Worm (Caenorhabditis elegans) whole organism, early embryonic: ENCODE measurements around the gene R05D8.11.

Experiments used
- B0310.2 ChIP-seq: sonication (generic microtip); optimal IDR thresholded peaks from 2 replicates; lab custom pipeline; 2016; ENCODE audit warnings: mild to moderate bottlenecking, missing genetic modification characterization, missing compliant biosample characterization
- F13C5.2 ChIP-seq: sonication (generic microtip); optimal IDR thresholded peaks from 2 replicates; lab custom pipeline; 2017; ENCODE audit warnings: mild to moderate bottlenecking, missing genetic modification characterization, inconsistent platforms, missing compliant biosample characterization
- aly-1 ChIP-seq: sonication (generic microtip); optimal IDR thresholded peaks from 2 replicates; lab custom pipeline; 2016; ENCODE audit warnings: missing genetic modification characterization, missing compliant biosample characterization
- ama-1 ChIP-seq: fragments of 150-350 bp; optimal IDR thresholded peaks from 2 replicates; lab custom pipeline; 2014
- ceh-13 ChIP-seq: fragments of 200-800 bp; sonication (Bioruptor generic); optimal IDR thresholded peaks from 2 replicates; lab custom pipeline; 2018; ENCODE audit warnings: mild to moderate bottlenecking, missing genetic modification characterization, missing compliant biosample characterization
- ceh-36 ChIP-seq: sonication (generic microtip); optimal IDR thresholded peaks from 2 replicates; lab custom pipeline; 2016; ENCODE audit warnings: missing genetic modification characterization, inconsistent platforms, missing compliant biosample characterization
- ets-7 ChIP-seq: sonication (generic microtip); optimal IDR thresholded peaks from 2 replicates; lab custom pipeline; 2016; ENCODE audit warnings: missing genotype, missing genetic modification characterization, missing compliant biosample characterization
- flt-1 ChIP-seq: fragments of 200-800 bp; sonication (Bioruptor generic); IDR thresholded peaks from 2 replicates; pipeline ENCODE4 v1.3.6; 2022; ENCODE audit warnings: missing genetic modification characterization, missing compliant biosample characterization
- hmbx-1 ChIP-seq: sonication (generic microtip); optimal IDR thresholded peaks from 2 replicates; lab custom pipeline; 2016; ENCODE audit warnings: mild to moderate bottlenecking, missing genetic modification characterization, missing compliant biosample characterization
- hmg-4 ChIP-seq: fragments of 200-800 bp; sonication (Bioruptor generic); optimal IDR thresholded peaks from 2 replicates; lab custom pipeline; 2018; ENCODE audit warnings: mild to moderate bottlenecking, missing genetic modification characterization, missing compliant biosample characterization
- hnd-1 ChIP-seq: sonication (generic microtip); optimal IDR thresholded peaks from 2 replicates; lab custom pipeline; 2016; ENCODE audit warnings: missing genetic modification characterization, missing compliant biosample characterization
- pes-1 ChIP-seq: fragments of 200-800 bp; sonication (Bioruptor generic); IDR thresholded peaks from 2 replicates; pipeline ENCODE4 v1.3.6; 2022; ENCODE audit warnings: missing genetic modification reagents, missing genetic modification characterization, missing compliant biosample characterization
- scrt-1 ChIP-seq: fragments of 200-800 bp; sonication (Bioruptor generic); IDR thresholded peaks from 2 replicates; pipeline ENCODE4 v1.3.6; 2022; ENCODE audit warnings: missing genetic modification characterization, missing compliant biosample characterization
- sea-1 ChIP-seq: fragments of 200-800 bp; sonication (Bioruptor generic); conservative IDR thresholded peaks from 2 replicates; pipeline ENCODE4 v1.3.6; 2022; ENCODE audit warnings: missing genetic modification characterization, missing compliant biosample characterization
- tbx-11 ChIP-seq: fragments of 200-800 bp; sonication (Bioruptor generic); IDR thresholded peaks from 2 replicates; pipeline ENCODE4 v1.3.6; 2022; ENCODE audit warnings: missing genetic modification characterization, missing compliant biosample characterization
- tbx-37 ChIP-seq: fragments of 200-800 bp; sonication (Bioruptor generic); conservative IDR thresholded peaks from 2 replicates; pipeline ENCODE4 v1.3.6; 2022; ENCODE audit warnings: missing genetic modification reagents, missing genetic modification characterization, missing compliant biosample characterization
- tra-4 ChIP-seq: sonication (generic microtip); optimal IDR thresholded peaks from 2 replicates; lab custom pipeline; 2017; ENCODE audit warnings: missing genetic modification characterization, missing compliant biosample characterization

R05D8.11 gene

ce11 chrV:2742298-2742697 lies 38.4 kb downstream of the R05D8.11 start, which contains the start of gene srg-62:
Gene srg-62 (minus strand): TSS chrV:2742398.
- TF ChIP-seq tbx-37: no peak

- TF ChIP-seq hmg-4 (GFP tag; lab: Kevin White, UChicago): no peak
- no peak for TF ChIP-seq ets-7 (tag; lab: Kevin White, UChicago)
- no peak for TF ChIP-seq ama-1
- TF ChIP-seq hmbx-1 (tag; lab: Kevin White, UChicago): no peak
- TF ChIP-seq B0310.2 (tag; lab: Kevin White, UChicago): no peak
Observed at ce11 chrV:2740228-2740627, 40.5 kb downstream of the R05D8.11 start, which contains the start of gene srg-61. Gene srg-61 (minus strand): TSS chrV:2740328.

- TF ChIP-seq flt-1 (GFP tag; lab: Robert Waterston, UW) (no peak), ets-7 (tag; lab: Kevin White, UChicago) (no peak), scrt-1 (no peak), F13C5.2 (tag; lab: Kevin White, UChicago) (no peak), aly-1 (tag; lab: Kevin White, UChicago) (no peak), hmg-4 (GFP tag; lab: Kevin White, UChicago) (no peak), ceh-36 (tag; lab: Kevin White, UChicago) (no peak), sea-1 (GFP tag; lab: Robert Waterston, UW) (no peak), hnd-1 (no peak), ceh-13 (no peak), hmbx-1 (tag; lab: Kevin White, UChicago) (no peak), tbx-37 (no peak), tra-4 (tag; lab: Kevin White, UChicago) (no peak)
Observed at ce11 chrV:2739607-2740006, 41.1 kb downstream of the R05D8.11 start.

- TF ChIP-seq scrt-1 (no peak), tbx-37 (no peak), ceh-36 (tag; lab: Kevin White, UChicago) (no peak), hnd-1 (no peak), tbx-11 (GFP tag; lab: Robert Waterston, UW) (no peak), aly-1 (tag; lab: Kevin White, UChicago) (no peak)
Observed at ce11 chrV:2738174-2738573, 42.5 kb downstream of the R05D8.11 start, which contains the start of gene srg-56. Gene srg-56 (minus strand): TSS chrV:2738274.

ce11 chrV:2734360-2734759 lies 46.3 kb downstream of the R05D8.11 start, which contains the start of gene srg-57:
Gene srg-57 (minus strand): TSS chrV:2734460.
- TF ChIP-seq hnd-1 (no peak), pes-1 (GFP tag; lab: Robert Waterston, UW) (no peak), tra-4 (tag; lab: Kevin White, UChicago) (no peak), sea-1 (GFP tag; lab: Robert Waterston, UW) (no peak), ets-7 (tag; lab: Kevin White, UChicago) (no peak), tbx-37 (no peak)

- TF ChIP-seq flt-1 (GFP tag; lab: Robert Waterston, UW) (no peak), hmbx-1 (tag; lab: Kevin White, UChicago) (no peak), ama-1 (no peak), ceh-36 (tag; lab: Kevin White, UChicago) (no peak), tbx-37 (no peak), pes-1 (GFP tag; lab: Robert Waterston, UW) (no peak), scrt-1 (no peak), aly-1 (tag; lab: Kevin White, UChicago) (no peak), tra-4 (tag; lab: Kevin White, UChicago) (no peak), hmg-4 (GFP tag; lab: Kevin White, UChicago) (no peak), F13C5.2 (tag; lab: Kevin White, UChicago) (no peak), tbx-11 (GFP tag; lab: Robert Waterston, UW) (no peak), ets-7 (tag; lab: Kevin White, UChicago) (no peak), hnd-1 (no peak), B0310.2 (tag; lab: Kevin White, UChicago) (no peak), ceh-13 (no peak)
Observed at ce11 chrV:2730784-2731480, 49.8 kb downstream of the R05D8.11 start, which contains the start of gene dod-3. Gene dod-3 (minus strand): TSS chrV:2731098.
